Worm (Caenorhabditis elegans) whole organism, midembryonic: ENCODE data around the gene K03B8.6.

ENCODE experiments used
- T22C8.4 ChIP-seq: fragments of 200-800 bp; sonication (Bioruptor generic); IDR thresholded peaks from 2 replicates; pipeline ENCODE4 v1.3.6; 2022; ENCODE audit warnings: missing genetic modification characterization, missing compliant biosample characterization
- cog-1 ChIP-seq: sonication (generic microtip); optimal IDR thresholded peaks from 2 replicates; lab custom pipeline; 2016; ENCODE audit warnings: missing genetic modification characterization, missing compliant biosample characterization
- flt-1 ChIP-seq: fragments of 200-800 bp; sonication (Bioruptor generic); IDR thresholded peaks from 2 replicates; pipeline ENCODE4 v1.3.6; 2022; ENCODE audit warnings: missing genetic modification characterization, missing compliant biosample characterization
- klf-2 ChIP-seq: fragments of 200-800 bp; sonication (Bioruptor generic); conservative IDR thresholded peaks from 2 replicates; pipeline ENCODE4 v1.3.6; 2022; ENCODE audit warnings: missing genetic modification reagents, missing genetic modification characterization, missing compliant biosample characterization
- ref-1 ChIP-seq: fragments of 200-800 bp; sonication (Bioruptor generic); conservative IDR thresholded peaks from 2 replicates; pipeline ENCODE4 v1.3.6; 2022; ENCODE audit warnings: missing genetic modification reagents, missing genetic modification characterization, missing compliant biosample characterization
- tab-1 ChIP-seq: fragments of 200-800 bp; sonication (Bioruptor generic); IDR thresholded peaks from 2 replicates; pipeline ENCODE4 v1.3.6; 2022; ENCODE audit warnings: missing genetic modification characterization, missing compliant biosample characterization
- ztf-23 ChIP-seq: fragments of 200-800 bp; sonication (Bioruptor generic); IDR thresholded peaks from 2 replicates; pipeline ENCODE4 v1.3.6; 2022; ENCODE audit warnings: missing genetic modification reagents, missing genetic modification characterization, missing compliant biosample characterization

ce11 chrV:11372284-11372878 is 35.0 kb upstream of the K03B8.6 start:
- no peak for TF ChIP-seq tab-1 (GFP tag; lab: Robert Waterston, UW)
- no peak for TF ChIP-seq cog-1 (tag; lab: Kevin White, UChicago)
- no peak for TF ChIP-seq T22C8.4 (GFP tag; lab: Robert Waterston, UW)
- TF ChIP-seq ztf-23 (GFP tag; lab: Robert Waterston, UW) = no peak
- TF ChIP-seq flt-1 (GFP tag; lab: Robert Waterston, UW) = no peak
- no peak for TF ChIP-seq klf-2 (GFP tag; lab: Robert Waterston, UW)
- no peak for TF ChIP-seq ref-1 (GFP tag; lab: Robert Waterston, UW)
